Fruit fly (Drosophila melanogaster): ENCODE results near the gene CG13689.

DNA sequence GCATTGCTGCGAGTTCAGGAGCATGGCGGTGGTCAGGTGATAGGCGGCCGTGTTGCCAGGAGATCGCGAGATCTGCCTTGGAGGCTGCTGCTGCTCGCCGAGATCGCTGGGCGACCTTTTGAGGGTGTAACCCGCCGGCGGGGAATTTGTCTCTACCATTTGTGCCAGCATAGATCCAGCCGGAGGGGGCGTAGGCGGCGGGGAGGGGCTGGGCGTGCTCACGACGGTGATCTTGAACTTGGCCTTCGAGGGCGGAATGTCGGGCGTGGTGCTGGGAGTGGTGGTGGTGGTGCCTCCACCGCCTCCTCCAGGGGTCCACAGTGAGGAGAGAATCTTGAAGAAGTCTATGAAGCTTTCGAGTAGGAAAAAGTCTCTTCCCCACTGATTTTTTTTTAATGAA is 8.6 kb upstream of the CG13689 start:
- TF ChIP-seq Bteb2 (GFP tag; optimal IDR thresholded peaks at IDR 0.05): no peak
- no peak for TF ChIP-seq kah (GFP tag; optimal IDR thresholded peaks at IDR 0.05)
- no peak for TF ChIP-seq CG7839 (tag; optimal IDR thresholded peaks at IDR 0.05)
- TF ChIP-seq CG1529 (GFP tag; optimal IDR thresholded peaks at IDR 0.05): no peak
- TF ChIP-seq Asciz (GFP tag; optimal IDR thresholded peaks at IDR 0.05): no peak

Data from whole organism, embryonic.